Fruit fly (Drosophila melanogaster): ENCODE data around the gene CG31676.

dm6 chr2L:20883624-20884220, 43.2 kb downstream of the CG31676 start:
- no peak for TF ChIP-seq Hr83 (GFP tag; optimal IDR thresholded peaks at IDR 0.05; ENCODE audit: poor library complexity, severe bottlenecking)
- TF ChIP-seq foxo (GFP tag; optimal IDR thresholded peaks at IDR 0.05): no peak
- TF ChIP-seq CrebA (GFP tag; optimal IDR thresholded peaks at IDR 0.05; ENCODE audit: borderline replicate concordance): no peak
- no peak for TF ChIP-seq dl (GFP tag; optimal IDR thresholded peaks at IDR 0.05; ENCODE audit: insufficient read depth in 1 of 2, partially characterized antibody in 2 of 2)

Measured in whole organism, wandering third instar larva.